Fruit fly (Drosophila melanogaster) S2 (cell line): ENCODE measurements around the gene CG13258.
A peak's percentile ranks its signal among the peaks of the same experiment; 100 is the strongest.

Experiments
- CG8478 ChIP-seq: fragments of >200 bp; optimal IDR thresholded peaks from 2 replicates; lab custom pipeline; 2018
- CTCF ChIP-seq, 2 experiments: fragments of >200 bp; optimal IDR thresholded peaks; 2 replicates each; lab custom pipeline; 2018

Gene CG13258

dm6 chr2L:16287006-16287601 lies 5.7 kb downstream of the CG13258 start:
- TF ChIP-seq CTCF (optimal IDR thresholded peaks at IDR 0.05; lab: Kevin White, UChicago) (no peak), CG8478 (no peak)

- TF ChIP-seq CG8478 (no peak), CTCF (optimal IDR thresholded peaks at IDR 0.05; lab: Kevin White, UChicago) (peak in 1 of 2 experiments; percentile 3)
Measured at dm6 chr2L:16286360-16287005, 6.3 kb downstream of the CG13258 start.

dm6 chr2L:16285692-16286359 lies 7.0 kb downstream of the CG13258 start:
- no peak for TF ChIP-seq CTCF (optimal IDR thresholded peaks at IDR 0.05; lab: Kevin White, UChicago)
- no peak for TF ChIP-seq CG8478

- TF ChIP-seq CG8478 (no peak), CTCF (optimal IDR thresholded peaks at IDR 0.05; lab: Kevin White, UChicago) (peak in 1 of 2 experiments; percentile 6)
Measured at dm6 chr2L:16284306-16285299, 8.2 kb downstream of the CG13258 start.

- TF ChIP-seq CTCF (optimal IDR thresholded peaks at IDR 0.05; lab: Kevin White, UChicago): no peak
- no peak for TF ChIP-seq CG8478
Measured at dm6 chr2L:16282856-16283255, 10.0 kb downstream of the CG13258 start.

dm6 chr2L:16282077-16282471 lies 10.8 kb downstream of the CG13258 start:
- TF ChIP-seq CTCF (optimal IDR thresholded peaks at IDR 0.05; lab: Kevin White, UChicago) (no peak), CG8478 (no peak)

- TF ChIP-seq CG8478: no peak
- TF ChIP-seq CTCF (optimal IDR thresholded peaks at IDR 0.05; lab: Kevin White, UChicago): no peak
Measured at dm6 chr2L:16281419-16282076, 11.3 kb downstream of the CG13258 start.

- TF ChIP-seq CG8478 (no peak), CTCF (optimal IDR thresholded peaks at IDR 0.05; lab: Kevin White, UChicago) (no peak)
Measured at dm6 chr2L:16279774-16280252, 13.0 kb downstream of the CG13258 start.

dm6 chr2L:16278842-16279241 lies 14.0 kb downstream of the CG13258 start:
- TF ChIP-seq CG8478: no peak
- no peak for TF ChIP-seq CTCF (optimal IDR thresholded peaks at IDR 0.05; lab: Kevin White, UChicago)

dm6 chr2L:16277922-16278321 lies 14.9 kb downstream of the CG13258 start:
- TF ChIP-seq CTCF (optimal IDR thresholded peaks at IDR 0.05; lab: Kevin White, UChicago) (no peak), CG8478 (no peak)

- no peak for TF ChIP-seq CG8478
- no peak for TF ChIP-seq CTCF (optimal IDR thresholded peaks at IDR 0.05; lab: Kevin White, UChicago)
Measured at dm6 chr2L:16276820-16277219, 16.0 kb downstream of the CG13258 start.

- peak; percentile 57 to 81 for TF ChIP-seq CTCF (optimal IDR thresholded peaks at IDR 0.05; lab: Kevin White, UChicago)
- no peak for TF ChIP-seq CG8478
Measured at dm6 chr2L:16275809-16276178, 17.0 kb downstream of the CG13258 start.

- TF ChIP-seq CG8478: no peak
- TF ChIP-seq CTCF (optimal IDR thresholded peaks at IDR 0.05; lab: Kevin White, UChicago): no peak
Measured at dm6 chr2L:16275177-16275808, 17.5 kb downstream of the CG13258 start.

dm6 chr2L:16274100-16274499 lies 18.7 kb downstream of the CG13258 start:
- TF ChIP-seq CG8478 (no peak), CTCF (optimal IDR thresholded peaks at IDR 0.05; lab: Kevin White, UChicago) (no peak)
